Fruit fly (Drosophila melanogaster) ovary, adult (tissue): ENCODE data around the gene sphe.

ENCODE experiments used
- CG17801 ChIP-seq: fragments of 200-800 bp; optimal IDR thresholded peaks from 2 replicates; lab custom pipeline; 2019; ENCODE audit warnings: missing biosample characterization, mild to moderate bottlenecking, missing genetic modification characterization, moderate library complexity; ENCODE audit not compliant: partially characterized antibody

sphe gene

DNA sequence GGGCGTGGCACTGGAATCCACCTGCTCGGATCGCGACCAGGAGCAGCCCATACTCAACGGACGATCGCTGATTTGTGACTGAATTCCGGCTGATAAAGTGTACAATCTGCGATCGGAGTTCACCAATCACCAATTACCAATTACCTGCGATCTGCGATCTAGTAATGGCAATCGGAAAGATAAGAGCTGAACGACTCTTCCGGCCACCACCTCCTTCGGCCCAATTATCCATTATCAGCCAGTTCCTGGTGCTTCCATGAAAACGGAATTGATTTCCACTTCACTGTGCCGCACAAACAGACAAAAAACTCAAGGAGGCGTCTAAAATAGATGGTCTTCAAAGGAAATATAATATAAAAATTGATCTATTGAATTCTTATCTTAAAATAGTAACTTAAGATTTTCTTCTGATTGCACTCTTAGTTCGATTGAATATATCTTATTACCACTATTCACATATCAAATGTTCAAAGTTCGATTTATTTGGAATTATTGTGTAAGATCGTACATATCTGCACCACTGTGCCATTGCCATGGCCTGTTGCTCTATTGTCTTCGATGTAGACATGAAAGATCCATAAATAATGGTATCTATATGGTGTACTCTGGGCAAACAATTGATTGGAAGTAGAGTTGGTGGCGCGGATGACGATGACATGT, 37.2 kb downstream of the sphe start, which contains the start of gene CG15865:
Gene CG15865 (minus strand): TSS at position 51 of the 660 bp plus-strand sequence.
- no peak for TF ChIP-seq CG17801 (GFP tag; lab: Kevin White, UChicago)

DNA sequence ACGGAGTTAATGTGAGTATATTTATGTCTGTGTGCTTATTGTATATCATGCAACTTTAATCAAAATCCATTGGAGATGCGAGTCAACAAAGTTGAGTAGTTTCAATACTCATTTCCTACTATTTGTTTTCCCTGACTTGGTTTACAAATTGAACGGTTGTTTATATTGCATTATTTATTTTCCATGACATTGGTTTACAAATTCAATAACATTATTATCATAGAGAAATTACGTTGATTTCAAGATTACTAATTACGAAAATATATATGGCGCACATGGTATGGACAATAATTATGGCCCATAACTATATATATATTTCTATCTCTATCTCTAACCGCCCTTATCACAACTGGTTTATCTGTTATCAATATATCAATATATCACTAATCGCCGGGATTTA, 41.1 kb downstream of the sphe start:
- TF ChIP-seq CG17801 (GFP tag; lab: Kevin White, UChicago), result no peak

dm6 chrX:16655724-16656235, 46.0 kb downstream of the sphe start:
- no peak for TF ChIP-seq CG17801 (GFP tag; lab: Kevin White, UChicago)

- no peak for TF ChIP-seq CG17801 (GFP tag; lab: Kevin White, UChicago)
Observed at dm6 chrX:16654931-16655409, 46.8 kb downstream of the sphe start, which contains the start of the genes Nemp and r. TSS of gene Nemp (minus strand) at chrX:16655015. TSS of gene r (plus strand) at chrX:16655359.

dm6 chrX:16651625-16652024, 50.1 kb downstream of the sphe start:
- no peak for TF ChIP-seq CG17801 (GFP tag; lab: Kevin White, UChicago)

dm6 chrX:16651098-16651497, 50.7 kb downstream of the sphe start, which contains the start of the genes CG32573 and CG42512:
TSS of gene CG32573 (plus strand) at chrX:16651376.
TSS of gene CG42512 (plus strand) at chrX:16651376.
- no peak for TF ChIP-seq CG17801 (GFP tag; lab: Kevin White, UChicago)
